Fruit fly (Drosophila melanogaster) whole organism, wandering third instar larva: ENCODE measurements around the gene mamo.

Source experiments
- Abd-B ChIP-seq: fragments of >200 bp; optimal IDR thresholded peaks from 2 replicates; lab custom pipeline; 2017; ENCODE audit warnings: missing biosample characterization, missing genetic modification characterization
- CG32264 ChIP-seq: fragments of 200-800 bp; sonication (Bioruptor generic); optimal IDR thresholded peaks from 2 replicates; lab custom pipeline; 2016; ENCODE audit warnings: missing biosample characterization, missing genetic modification characterization
- CG9705 ChIP-seq: fragments of 200-800 bp; sonication (Bioruptor generic); optimal IDR thresholded peaks from 2 replicates; lab custom pipeline; 2018; ENCODE audit warnings: missing biosample characterization, mild to moderate bottlenecking, missing genetic modification characterization
- CrebA ChIP-seq: fragments of 200-800 bp; sonication (Bioruptor generic); optimal IDR thresholded peaks from 2 replicates; lab custom pipeline; 2016; ENCODE audit warnings: missing biosample characterization, mild to moderate bottlenecking, missing genetic modification characterization, borderline replicate concordance
- Dfd ChIP-seq: fragments of >200 bp; optimal IDR thresholded peaks from 2 replicates; lab custom pipeline; 2017; ENCODE audit warnings: missing biosample characterization, missing genetic modification characterization
- Dif ChIP-seq: fragments of 200-275, 200-300 bp; sonication (Bioruptor generic); optimal IDR thresholded peaks from 2 replicates; lab custom pipeline; 2018; ENCODE audit warnings: missing biosample characterization, missing genetic modification characterization; ENCODE audit not compliant: partially characterized antibody
- GATAd ChIP-seq: sonication (Bioruptor generic); optimal IDR thresholded peaks from 2 replicates; lab custom pipeline; 2016; ENCODE audit warnings: missing biosample characterization, missing genetic modification characterization
- HLH106 ChIP-seq: fragments of 200-800 bp; optimal IDR thresholded peaks from 3 replicates; lab custom pipeline; 2019; ENCODE audit warnings: missing biosample characterization, mild to moderate bottlenecking, missing genetic modification characterization, moderate library complexity
- Hnf4 ChIP-seq: fragments of 200-800 bp; sonication (Bioruptor generic); optimal IDR thresholded peaks from 2 replicates; lab custom pipeline; 2016; ENCODE audit warnings: missing biosample characterization, mild to moderate bottlenecking, missing genetic modification characterization
- Hr78 ChIP-seq: fragments of >200 bp; optimal IDR thresholded peaks from 2 replicates; lab custom pipeline; 2017; ENCODE audit warnings: missing biosample characterization, missing genetic modification characterization
- Hr83 ChIP-seq: fragments of 200-300 bp; sonication (Bioruptor generic); optimal IDR thresholded peaks from 2 replicates; lab custom pipeline; 2016; ENCODE audit warnings: missing biosample characterization, mild to moderate bottlenecking, missing genetic modification characterization, moderate library complexity; ENCODE audit not compliant: poor library complexity, severe bottlenecking
- Jra ChIP-seq: sonication (Bioruptor generic); optimal IDR thresholded peaks from 2 replicates; lab custom pipeline; 2016; ENCODE audit warnings: missing biosample characterization, missing genetic modification characterization
- Mio ChIP-seq: sonication (Bioruptor generic); optimal IDR thresholded peaks from 2 replicates; lab custom pipeline; 2016; ENCODE audit warnings: missing biosample characterization, missing genetic modification characterization
- Myc ChIP-seq: fragments of >200 bp; optimal IDR thresholded peaks from 2 replicates; lab custom pipeline; 2017
- N ChIP-seq: fragments of >200 bp; optimal IDR thresholded peaks from 2 replicates; lab custom pipeline; 2018; ENCODE audit warnings: missing biosample characterization, missing external identifiers, missing genetic modification characterization
- OdsH ChIP-seq: fragments of 200-800 bp; sonication (Bioruptor generic); optimal IDR thresholded peaks from 2 replicates; lab custom pipeline; 2016; ENCODE audit warnings: missing biosample characterization, mild to moderate bottlenecking, missing genetic modification characterization
- Rel ChIP-seq, 2 experiments: fragments of 200-800 bp; sonication (Bioruptor generic) in 1 of 2; optimal IDR thresholded peaks; 2 replicates in 1 of 2; 3 replicates in 1 of 2; lab custom pipeline; 2016 to 2019; ENCODE audit warnings: mild to moderate bottlenecking in 2 of 2, missing biosample characterization in 2 of 2, missing genetic modification characterization in 2 of 2, moderate library complexity in 1 of 2
- Sp1 ChIP-seq: fragments of 200-800 bp; sonication (Bioruptor generic); optimal IDR thresholded peaks from 3 replicates; lab custom pipeline; 2019; ENCODE audit warnings: missing biosample characterization, mild to moderate bottlenecking, missing genetic modification characterization, moderate library complexity
- Vsx2 ChIP-seq: fragments of 200-300, 225-300 bp; sonication (Bioruptor generic); optimal IDR thresholded peaks from 2 replicates; lab custom pipeline; 2018; ENCODE audit warnings: missing biosample characterization, missing genetic modification characterization; ENCODE audit not compliant: partially characterized antibody
- br ChIP-seq: fragments of 200-800 bp; sonication (Bioruptor generic); optimal IDR thresholded peaks from 2 replicates; lab custom pipeline; 2016; ENCODE audit warnings: missing biosample characterization, missing genetic modification characterization
- brk ChIP-seq: fragments of 200-800 bp; sonication (Bioruptor generic); optimal IDR thresholded peaks from 2 replicates; lab custom pipeline; 2016; ENCODE audit warnings: missing biosample characterization, mild to moderate bottlenecking, missing genetic modification characterization
- dl ChIP-seq, 2 experiments: fragments of 175-275, 200-275 bp in 1 of 2; fragments of 200-275 bp in 1 of 2; sonication (Bioruptor generic); optimal IDR thresholded peaks; lab custom pipeline; 2018; ENCODE audit warnings: mild to moderate bottlenecking in 2 of 2, missing biosample characterization in 2 of 2, missing genetic modification characterization in 2 of 2, moderate library complexity in 2 of 2; ENCODE audit not compliant: partially characterized antibody in 2 of 2, insufficient read depth in 1 of 2
- dmrt93B ChIP-seq: fragments of 200-800 bp; sonication (Bioruptor generic); optimal IDR thresholded peaks from 2 replicates; lab custom pipeline; 2018; ENCODE audit warnings: missing biosample characterization, mild to moderate bottlenecking, missing genetic modification characterization
- dsf ChIP-seq: sonication (Bioruptor generic); optimal IDR thresholded peaks from 2 replicates; lab custom pipeline; 2016; ENCODE audit warnings: missing biosample characterization, missing genetic modification characterization, borderline replicate concordance
- ey ChIP-seq: fragments of 200-800 bp; sonication (Bioruptor generic); optimal IDR thresholded peaks from 2 replicates; lab custom pipeline; 2016; ENCODE audit warnings: missing biosample characterization, missing genetic modification characterization
- foxo ChIP-seq, 2 experiments: fragments of 200-800 bp; sonication (Bioruptor generic); optimal IDR thresholded peaks; 2 replicates in 1 of 2; 3 replicates in 1 of 2; lab custom pipeline; 2016 to 2017; ENCODE audit warnings: missing biosample characterization in 2 of 2, missing genetic modification characterization in 2 of 2
- fru ChIP-seq: fragments of 200-800 bp; sonication (Bioruptor generic); optimal IDR thresholded peaks from 3 replicates; lab custom pipeline; 2016; ENCODE audit warnings: missing biosample characterization, mild to moderate bottlenecking, missing genetic modification characterization
- h ChIP-seq: fragments of 200-800 bp; sonication (Bioruptor generic); optimal IDR thresholded peaks from 3 replicates; lab custom pipeline; 2016; ENCODE audit warnings: missing biosample characterization, mild to moderate bottlenecking, missing genetic modification characterization
- jim ChIP-seq: fragments of 175-275, 200-325 bp; sonication (Bioruptor generic); optimal IDR thresholded peaks from 2 replicates; lab custom pipeline; 2016; ENCODE audit warnings: missing biosample characterization, mild to moderate bottlenecking, missing genetic modification characterization
- lola ChIP-seq: fragments of >200 bp; optimal IDR thresholded peaks from 2 replicates; lab custom pipeline; 2017; ENCODE audit warnings: missing biosample characterization, missing genetic modification characterization
- pan ChIP-seq: fragments of >200 bp; optimal IDR thresholded peaks from 2 replicates; lab custom pipeline; 2017
- psq ChIP-seq: fragments of 200-800 bp; sonication (Bioruptor generic); optimal IDR thresholded peaks from 3 replicates; lab custom pipeline; 2017; ENCODE audit warnings: missing biosample characterization, mild to moderate bottlenecking, missing genetic modification characterization, moderate library complexity
- rgr ChIP-seq: fragments of 200-800 bp; sonication (Bioruptor generic); optimal IDR thresholded peaks from 3 replicates; lab custom pipeline; 2016; ENCODE audit warnings: missing biosample characterization, mild to moderate bottlenecking, missing genetic modification characterization
- sage ChIP-seq: fragments of 200-800 bp; sonication (Bioruptor generic); optimal IDR thresholded peaks from 2 replicates; lab custom pipeline; 2016; ENCODE audit warnings: missing biosample characterization, mild to moderate bottlenecking, missing genetic modification characterization
- sv ChIP-seq: fragments of 200-800 bp; sonication (Bioruptor generic); optimal IDR thresholded peaks from 3 replicates; lab custom pipeline; 2016; ENCODE audit warnings: missing biosample characterization, missing genetic modification characterization
- tai ChIP-seq: sonication (Bioruptor generic); optimal IDR thresholded peaks from 2 replicates; lab custom pipeline; 2016; ENCODE audit warnings: missing biosample characterization, missing genetic modification characterization
- usp ChIP-seq: fragments of >200 bp; optimal IDR thresholded peaks from 2 replicates; lab custom pipeline; 2017; ENCODE audit warnings: missing biosample characterization, missing genetic modification characterization
- woc ChIP-seq: sonication (Bioruptor generic); optimal IDR thresholded peaks from 2 replicates; lab custom pipeline; 2016; ENCODE audit warnings: missing biosample characterization, mild to moderate bottlenecking, missing genetic modification characterization

mamo gene

dm6 chrX:13818841-13819240, 171.5 kb downstream of the mamo start:
- TF ChIP-seq Myc (no peak), tai (no peak)

dm6 chrX:13818172-13818472, 172.2 kb downstream of the mamo start:
- TF ChIP-seq Hnf4 (no peak), GATAd (GFP tag; lab: Kevin White, UChicago) (no peak), Abd-B (no peak), fru (GFP tag; lab: Kevin White, UChicago) (no peak), psq (GFP tag; lab: Kevin White, UChicago) (no peak), Mio (GFP tag; lab: Kevin White, UChicago) (no peak), br (GFP tag; lab: Kevin White, UChicago) (no peak), Myc (no peak), Hr83 (GFP tag; lab: Kevin White, UChicago) (no peak), Dfd (GFP tag; lab: Kevin White, UChicago) (no peak), rgr (GFP tag; lab: Kevin White, UChicago) (no peak), dsf (GFP tag; lab: Kevin White, UChicago) (no peak), jim (no peak), Hr78 (GFP tag; lab: Kevin White, UChicago) (no peak), N (GFP tag; lab: Kevin White, UChicago) (no peak), Dif (GFP tag; lab: Kevin White, UChicago) (no peak)

dm6 chrX:13817418-13818171, 172.7 kb downstream of the mamo start:
- TF ChIP-seq foxo (GFP tag; optimal IDR thresholded peaks at IDR 0.05; lab: Kevin White, UChicago) (peak in 1 of 2 experiments; percentile 9), Dfd (GFP tag; lab: Kevin White, UChicago) (no peak), sv (GFP tag; lab: Kevin White, UChicago) (no peak), woc (no peak), GATAd (GFP tag; lab: Kevin White, UChicago) (no peak), Myc (no peak), h (peak; percentile 11), ey (GFP tag; lab: Kevin White, UChicago) (peak; percentile 20), brk (peak; percentile 17), N (GFP tag; lab: Kevin White, UChicago) (no peak), CrebA (no peak), fru (GFP tag; lab: Kevin White, UChicago) (peak; percentile 12), jim (no peak), sage (GFP tag; lab: Kevin White, UChicago) (no peak), Dif (GFP tag; lab: Kevin White, UChicago) (no peak), dl (GFP tag; optimal IDR thresholded peaks at IDR 0.05; lab: Kevin White, UChicago; ENCODE audit: insufficient read depth in 1 of 2, partially characterized antibody in 2 of 2) (no peak), OdsH (GFP tag; lab: Kevin White, UChicago) (no peak), rgr (GFP tag; lab: Kevin White, UChicago) (peak; percentile 14), Jra (no peak), CG9705 (GFP tag; lab: Kevin White, UChicago) (no peak), Rel (GFP tag; optimal IDR thresholded peaks at IDR 0.05; lab: Kevin White, UChicago) (no peak), Rel (tag; optimal IDR thresholded peaks at IDR 0.05; lab: Kevin White, UChicago) (no peak)

- TF ChIP-seq dmrt93B (GFP tag; lab: Kevin White, UChicago) (peak; percentile 58), Hr78 (GFP tag; lab: Kevin White, UChicago) (no peak), Mio (GFP tag; lab: Kevin White, UChicago) (no peak), OdsH (GFP tag; lab: Kevin White, UChicago) (peak; percentile 59), Hnf4 (peak; percentile 66), CG32264 (GFP tag; lab: Kevin White, UChicago) (no peak), sage (GFP tag; lab: Kevin White, UChicago) (no peak), brk (no peak), Jra (peak; percentile 7), usp (GFP tag; lab: Kevin White, UChicago) (no peak), Sp1 (GFP tag; lab: Kevin White, UChicago) (peak; percentile 56), rgr (GFP tag; lab: Kevin White, UChicago) (peak; percentile 64), CrebA (no peak), ey (GFP tag; lab: Kevin White, UChicago) (peak; percentile 81), Dif (GFP tag; lab: Kevin White, UChicago) (no peak), jim (no peak), HLH106 (tag; lab: Kevin White, UChicago) (peak; percentile 65), Myc (no peak), Dfd (GFP tag; lab: Kevin White, UChicago) (no peak), sv (GFP tag; lab: Kevin White, UChicago) (peak; percentile 23), Vsx2 (GFP tag; lab: Kevin White, UChicago) (no peak), woc (peak; percentile 67), GATAd (GFP tag; lab: Kevin White, UChicago) (no peak), CG9705 (GFP tag; lab: Kevin White, UChicago) (no peak), h (peak; percentile 73), fru (GFP tag; lab: Kevin White, UChicago) (peak; percentile 72), tai (no peak), pan (lab: Kevin White, UChicago) (no peak), psq (GFP tag; lab: Kevin White, UChicago) (peak; percentile 54), br (GFP tag; lab: Kevin White, UChicago) (peak; percentile 50), lola (no peak)
These were observed 174.7 kb downstream of the mamo start for dm6 chrX:13815526-13816173.
